Worm (Caenorhabditis elegans) whole organism, L2 larva: ENCODE data around the gene D2096.9.
A peak's percentile ranks its signal among the peaks of the same experiment; 100 is the strongest.

ENCODE experiments used
- C34F6.9 ChIP-seq: fragments of 150-350 bp; optimal IDR thresholded peaks from 2 replicates; lab custom pipeline; 2014; ENCODE audit warnings: missing biosample characterization, missing genetic modification characterization
- F13H6.1 ChIP-seq: sonication (generic microtip); optimal IDR thresholded peaks from 2 replicates; lab custom pipeline; 2016; ENCODE audit warnings: missing genetic modification characterization, missing compliant biosample characterization
- R02D3.7 ChIP-seq: fragments of 150-350 bp; optimal IDR thresholded peaks from 2 replicates; lab custom pipeline; 2014; ENCODE audit warnings: missing biosample characterization, missing genetic modification characterization
- Y55F3AM.14 ChIP-seq: fragments of 200-800 bp; sonication (Bioruptor generic); optimal IDR thresholded peaks from 2 replicates; lab custom pipeline; 2018; ENCODE audit warnings: mild to moderate bottlenecking, missing genetic modification characterization, missing compliant biosample characterization
- ZK546.5 ChIP-seq: sonication (generic microtip); optimal IDR thresholded peaks from 2 replicates; lab custom pipeline; 2017; ENCODE audit warnings: missing biosample characterization, missing genetic modification characterization
- alr-1 ChIP-seq: fragments of 150-350 bp; optimal IDR thresholded peaks from 2 replicates; lab custom pipeline; 2014; ENCODE audit warnings: missing biosample characterization, missing genetic modification characterization
- aly-2 ChIP-seq: fragments of 150-350 bp; optimal IDR thresholded peaks from 2 replicates; lab custom pipeline; 2014; ENCODE audit warnings: missing biosample characterization, missing genetic modification characterization
- ama-1 ChIP-seq: fragments of 150-350 bp; optimal IDR thresholded peaks from 2 replicates; lab custom pipeline; 2018; ENCODE audit warnings: inconsistent platforms
- blmp-1 ChIP-seq: sonication (generic microtip); optimal IDR thresholded peaks from 2 replicates; lab custom pipeline; 2017; ENCODE audit warnings: missing genetic modification characterization, mild to moderate bottlenecking, missing compliant biosample characterization, antibody characterized with exemption, moderate library complexity; ENCODE audit not compliant: insufficient read depth
- ceh-16 ChIP-seq: fragments of 150-350 bp; optimal IDR thresholded peaks from 2 replicates; lab custom pipeline; 2014; ENCODE audit warnings: missing biosample characterization, missing genetic modification characterization
- ceh-82 ChIP-seq: fragments of 150-350 bp; optimal IDR thresholded peaks from 2 replicates; lab custom pipeline; 2014; ENCODE audit warnings: missing biosample characterization, missing genetic modification characterization
- crh-2 ChIP-seq: sonication (generic microtip); optimal IDR thresholded peaks from 2 replicates; lab custom pipeline; 2017; ENCODE audit warnings: missing biosample characterization, missing genetic modification characterization
- dmd-4 ChIP-seq: sonication (generic microtip); optimal IDR thresholded peaks from 2 replicates; lab custom pipeline; 2017; ENCODE audit warnings: missing biosample characterization, missing genetic modification characterization
- egl-27 ChIP-seq: sonication (generic microtip); optimal IDR thresholded peaks from 3 replicates; lab custom pipeline; 2017; ENCODE audit warnings: missing biosample characterization, missing genetic modification reagents, missing genetic modification characterization
- elt-1 ChIP-seq: fragments of 150-350 bp; optimal IDR thresholded peaks from 2 replicates; lab custom pipeline; 2014; ENCODE audit warnings: missing biosample characterization, missing genetic modification characterization
- elt-3 ChIP-seq: sonication (generic microtip); optimal IDR thresholded peaks from 2 replicates; lab custom pipeline; 2017; ENCODE audit warnings: missing biosample characterization, missing genetic modification characterization
- fos-1 ChIP-seq: fragments of 150-350 bp; optimal IDR thresholded peaks from 2 replicates; lab custom pipeline; 2014; ENCODE audit warnings: missing biosample characterization, missing genetic modification characterization
- gmeb-1 ChIP-seq: fragments of 150-350 bp; optimal IDR thresholded peaks from 2 replicates; lab custom pipeline; 2014; ENCODE audit warnings: missing biosample characterization, missing genetic modification characterization
- lin-11 ChIP-seq: fragments of 150-350 bp; sonication (generic microtip); optimal IDR thresholded peaks from 2 replicates; lab custom pipeline; 2014; ENCODE audit warnings: missing biosample characterization, missing genetic modification characterization, inconsistent platforms, mixed read lengths
- lin-13 ChIP-seq: fragments of 150-350 bp; optimal IDR thresholded peaks from 2 replicates; lab custom pipeline; 2014; ENCODE audit warnings: missing biosample characterization, missing genetic modification reagents, missing genetic modification characterization
- lin-39 ChIP-seq: fragments of 150-350 bp; optimal IDR thresholded peaks from 2 replicates; lab custom pipeline; 2014; ENCODE audit warnings: missing biosample characterization, missing genetic modification reagents, missing genetic modification characterization
- lsy-2 ChIP-seq, 2 experiments: fragments of 150-350 bp in 1 of 2; sonication (generic microtip) in 1 of 2; optimal IDR thresholded peaks; 2 replicates each; lab custom pipeline; 2014 to 2017; ENCODE audit warnings: missing biosample characterization in 2 of 2, missing genetic modification characterization in 2 of 2
- mab-5 ChIP-seq: fragments of 150-350 bp; optimal IDR thresholded peaks from 2 replicates; lab custom pipeline; 2014; ENCODE audit warnings: missing biosample characterization, missing genetic modification characterization
- mbf-1 ChIP-seq: sonication (generic microtip); optimal IDR thresholded peaks from 2 replicates; lab custom pipeline; 2017; ENCODE audit warnings: missing biosample characterization, missing genetic modification characterization
- mdl-1 ChIP-seq, 2 experiments: fragments of 150-350 bp in 1 of 2; sonication (generic microtip) in 1 of 2; optimal IDR thresholded peaks; 2 replicates each; lab custom pipeline; 2017; ENCODE audit warnings: missing biosample characterization in 2 of 2, missing genetic modification characterization in 2 of 2
- nhr-10 ChIP-seq: sonication (generic microtip); optimal IDR thresholded peaks from 2 replicates; lab custom pipeline; 2017; ENCODE audit warnings: missing biosample characterization, missing genetic modification characterization
- nhr-11 ChIP-seq: fragments of 150-350 bp; optimal IDR thresholded peaks from 2 replicates; lab custom pipeline; 2014; ENCODE audit warnings: missing biosample characterization, missing genetic modification characterization
- nhr-12 ChIP-seq: fragments of 150-350 bp; optimal IDR thresholded peaks from 2 replicates; lab custom pipeline; 2014; ENCODE audit warnings: missing biosample characterization, missing genetic modification characterization
- nhr-129 ChIP-seq: fragments of 150-350 bp; optimal IDR thresholded peaks from 2 replicates; lab custom pipeline; 2014; ENCODE audit warnings: missing biosample characterization, missing genetic modification characterization
- nhr-21 ChIP-seq: fragments of 150-350 bp; optimal IDR thresholded peaks from 2 replicates; lab custom pipeline; 2014; ENCODE audit warnings: missing biosample characterization, missing genetic modification characterization
- nhr-23 ChIP-seq: fragments of 150-350 bp; optimal IDR thresholded peaks from 2 replicates; lab custom pipeline; 2014; ENCODE audit warnings: missing biosample characterization, missing genetic modification reagents, missing genetic modification characterization
- nhr-237 ChIP-seq: fragments of 150-350 bp; optimal IDR thresholded peaks from 2 replicates; lab custom pipeline; 2014; ENCODE audit warnings: missing biosample characterization, missing genetic modification characterization
- nhr-25 ChIP-seq: fragments of 150-350 bp; sonication (generic microtip); optimal IDR thresholded peaks from 3 replicates; lab custom pipeline; 2014; ENCODE audit warnings: missing biosample characterization, missing genetic modification characterization
- nhr-6 ChIP-seq: fragments of 150-350 bp; optimal IDR thresholded peaks from 2 replicates; lab custom pipeline; 2014; ENCODE audit warnings: missing biosample characterization, missing genetic modification characterization
- nhr-77 ChIP-seq: fragments of 150-350 bp; optimal IDR thresholded peaks from 2 replicates; lab custom pipeline; 2014; ENCODE audit warnings: missing biosample characterization, missing genetic modification characterization
- peb-1 ChIP-seq: fragments of 150-350 bp; optimal IDR thresholded peaks from 2 replicates; lab custom pipeline; 2014; ENCODE audit warnings: missing biosample characterization, missing genetic modification characterization
- sem-4 ChIP-seq: fragments of 150-350 bp; optimal IDR thresholded peaks from 2 replicates; lab custom pipeline; 2014; ENCODE audit warnings: missing biosample characterization, missing genetic modification reagents, missing genetic modification characterization
- skn-1 ChIP-seq: sonication (generic microtip); optimal IDR thresholded peaks from 2 replicates; lab custom pipeline; 2017; ENCODE audit warnings: missing biosample characterization, missing genetic modification characterization
- sma-3 ChIP-seq: sonication (generic microtip); optimal IDR thresholded peaks from 2 replicates; lab custom pipeline; 2016; ENCODE audit warnings: missing genetic modification reagents, missing genetic modification characterization, missing compliant biosample characterization
- sma-9 ChIP-seq, 2 experiments: fragments of 150-350 bp in 1 of 2; sonication (generic microtip) in 1 of 2; optimal IDR thresholded peaks; 2 replicates each; lab custom pipeline; 2014 to 2016; ENCODE audit warnings: missing genetic modification characterization in 2 of 2, mild to moderate bottlenecking in 1 of 2, missing biosample characterization in 1 of 2, missing compliant biosample characterization in 1 of 2, missing genetic modification reagents in 1 of 2, moderate library complexity in 1 of 2
- snpc-4 ChIP-seq: fragments of 150-350 bp; optimal IDR thresholded peaks from 2 replicates; lab custom pipeline; 2014; ENCODE audit warnings: missing biosample characterization, missing genetic modification characterization
- unc-39 ChIP-seq: fragments of 150-350 bp; optimal IDR thresholded peaks from 2 replicates; lab custom pipeline; 2014; ENCODE audit warnings: missing biosample characterization, missing genetic modification characterization
- unc-55 ChIP-seq: fragments of 150-350 bp; sonication (generic microtip); optimal IDR thresholded peaks from 3 replicates; lab custom pipeline; 2014; ENCODE audit warnings: missing biosample characterization, missing genetic modification reagents, missing genetic modification characterization
- unc-62 ChIP-seq: fragments of 150-350 bp; optimal IDR thresholded peaks from 2 replicates; lab custom pipeline; 2014; ENCODE audit warnings: missing biosample characterization, missing genetic modification reagents, missing genetic modification characterization
- zag-1 ChIP-seq: fragments of 150-350 bp; optimal IDR thresholded peaks from 2 replicates; lab custom pipeline; 2014; ENCODE audit warnings: missing biosample characterization, missing genetic modification characterization
- ztf-1 ChIP-seq: fragments of 200-800 bp; sonication (Bioruptor generic); conservative IDR thresholded peaks from 2 replicates; pipeline ENCODE4 v1.3.6; 2022; ENCODE audit warnings: missing genetic modification characterization, missing compliant biosample characterization
- ztf-11 ChIP-seq: sonication (generic microtip); optimal IDR thresholded peaks from 2 replicates; lab custom pipeline; 2017; ENCODE audit warnings: missing biosample characterization, missing genetic modification characterization
- ztf-4 ChIP-seq: fragments of 150-350 bp; optimal IDR thresholded peaks from 2 replicates; lab custom pipeline; 2014; ENCODE audit warnings: missing biosample characterization, missing genetic modification characterization

The D2096.9 gene

ce11 chrIV:8379683-8380082, 2.9 kb downstream of the D2096.9 start, which contains the start of gene praf-3:
TSS of gene praf-3 (plus strand) at chrIV:8379983.
- TF ChIP-seq sem-4 (tag; lab: Kevin White, UChicago): no peak
- no peak for TF ChIP-seq crh-2 (tag; lab: Kevin White, UChicago)
- TF ChIP-seq snpc-4 (tag; lab: Kevin White, UChicago): no peak
- TF ChIP-seq C34F6.9 (tag; lab: Kevin White, UChicago): no peak
- TF ChIP-seq unc-39: no peak
- no peak for TF ChIP-seq nhr-25 (tag; lab: Kevin White, UChicago)
- TF ChIP-seq nhr-23 (tag; lab: Kevin White, UChicago): no peak
- no peak for TF ChIP-seq ztf-11
- no peak for TF ChIP-seq gmeb-1 (tag; lab: Kevin White, UChicago)
- TF ChIP-seq blmp-1 (tag; lab: Kevin White, UChicago): no peak
- TF ChIP-seq mab-5 (tag; lab: Kevin White, UChicago): no peak
- no peak for TF ChIP-seq ama-1 (lab: Kevin White, UChicago)
- no peak for TF ChIP-seq nhr-77 (tag; lab: Kevin White, UChicago)
- no peak for TF ChIP-seq nhr-12 (tag; lab: Kevin White, UChicago)
- no peak for TF ChIP-seq lin-13 (GFP tag; lab: Kevin White, UChicago)

DNA sequence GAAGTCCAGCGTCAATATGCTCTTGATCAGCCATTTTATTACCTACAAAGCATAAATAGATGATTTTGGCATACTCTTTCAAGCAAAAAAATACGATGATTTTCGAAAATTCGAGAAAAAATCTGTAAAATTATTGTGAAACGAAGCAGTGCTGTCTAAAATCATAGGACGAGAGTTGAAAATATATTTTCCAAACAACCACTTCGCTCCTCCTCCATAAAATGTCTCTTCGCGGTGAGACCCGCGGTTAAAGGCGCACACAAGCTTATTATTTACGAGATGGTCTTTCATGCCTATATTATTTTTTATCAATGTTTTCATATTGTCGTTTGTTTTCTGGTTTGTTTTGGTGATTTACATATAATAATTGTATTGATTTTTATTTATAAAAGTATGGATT, 3.3 kb downstream of the D2096.9 start, which contains the start of gene nap-1:
nap-1 (minus strand) TSS at position 42 of the 400 bp plus-strand sequence.
- TF ChIP-seq sma-3: peak; percentile 44
- peak; percentile 2 for TF ChIP-seq lin-11 (tag; lab: Kevin White, UChicago)
- no peak for TF ChIP-seq nhr-6 (tag; lab: Kevin White, UChicago)
- TF ChIP-seq lin-39 (tag; lab: Kevin White, UChicago): no peak
- TF ChIP-seq mbf-1 (tag; lab: Kevin White, UChicago): no peak
- TF ChIP-seq blmp-1 (tag; lab: Kevin White, UChicago): no peak
- no peak for TF ChIP-seq ztf-1 (GFP tag; lab: Robert Waterston, UW)
- TF ChIP-seq nhr-23 (tag; lab: Kevin White, UChicago): no peak
- peak; percentile 55 for TF ChIP-seq nhr-21 (tag; lab: Kevin White, UChicago)
- no peak for TF ChIP-seq Y55F3AM.14 (GFP tag; lab: Kevin White, UChicago)
- no peak for TF ChIP-seq ceh-16 (tag; lab: Kevin White, UChicago)
- no peak for TF ChIP-seq zag-1 (tag; lab: Kevin White, UChicago)
- TF ChIP-seq alr-1 (tag; lab: Kevin White, UChicago): no peak
- TF ChIP-seq elt-3: no peak
- peak; percentile 66 for TF ChIP-seq snpc-4 (tag; lab: Kevin White, UChicago)
- no peak for TF ChIP-seq dmd-4 (tag; lab: Kevin White, UChicago)
- TF ChIP-seq mdl-1 (tag; optimal IDR thresholded peaks at IDR 0.05; lab: Kevin White, UChicago): peak in 1 of 2 experiments; percentile 11
- no peak for TF ChIP-seq elt-1
- TF ChIP-seq unc-39: no peak
- no peak for TF ChIP-seq nhr-77 (tag; lab: Kevin White, UChicago)
- peak; percentile 95 for TF ChIP-seq unc-55 (GFP tag; lab: Kevin White, UChicago)
- TF ChIP-seq nhr-25 (tag; lab: Kevin White, UChicago): peak; percentile 73
- TF ChIP-seq ZK546.5: peak; percentile 8
- TF ChIP-seq egl-27: no peak
- no peak for TF ChIP-seq nhr-10 (tag; lab: Kevin White, UChicago)
- TF ChIP-seq R02D3.7 (tag; lab: Kevin White, UChicago): peak; percentile 90
- TF ChIP-seq aly-2 (tag; lab: Kevin White, UChicago): no peak
- peak; percentile 76 for TF ChIP-seq gmeb-1 (tag; lab: Kevin White, UChicago)
- TF ChIP-seq fos-1: peak; percentile 61
- no peak for TF ChIP-seq unc-62 (GFP tag; lab: Kevin White, UChicago)
- no peak for TF ChIP-seq ztf-11
- TF ChIP-seq mab-5 (tag; lab: Kevin White, UChicago): peak; percentile 53
- TF ChIP-seq ceh-82 (tag; lab: Kevin White, UChicago): peak; percentile 19
- peak; percentile 88 for TF ChIP-seq C34F6.9 (tag; lab: Kevin White, UChicago)
- TF ChIP-seq lin-13 (GFP tag; lab: Kevin White, UChicago): peak; percentile 63
- TF ChIP-seq nhr-129 (tag; lab: Kevin White, UChicago): peak; percentile 87
- no peak for TF ChIP-seq peb-1 (tag; lab: Kevin White, UChicago)
- TF ChIP-seq sma-9 (GFP tag; optimal IDR thresholded peaks at IDR 0.05; lab: Kevin White, UChicago): peak; percentile 71
- TF ChIP-seq sma-9 (tag; optimal IDR thresholded peaks at IDR 0.05; lab: Kevin White, UChicago): no peak
- TF ChIP-seq skn-1: peak; percentile 17
- no peak for TF ChIP-seq nhr-11 (tag; lab: Kevin White, UChicago)
- no peak for TF ChIP-seq ztf-4 (tag; lab: Kevin White, UChicago)
- TF ChIP-seq nhr-237 (tag; lab: Kevin White, UChicago): no peak
- peak; percentile 63 to 90 for TF ChIP-seq lsy-2 (tag; optimal IDR thresholded peaks at IDR 0.05; lab: Kevin White, UChicago)
- no peak for TF ChIP-seq ama-1 (lab: Kevin White, UChicago)
- TF ChIP-seq nhr-12 (tag; lab: Kevin White, UChicago): no peak
- peak; percentile 73 for TF ChIP-seq crh-2 (tag; lab: Kevin White, UChicago)
- peak; percentile 46 for TF ChIP-seq F13H6.1 (tag; lab: Kevin White, UChicago)
- peak; percentile 0 for TF ChIP-seq sem-4 (tag; lab: Kevin White, UChicago)
- TF ChIP-seq, all 48 proteins: peak for 22
